Fruit fly (Drosophila melanogaster) whole organism: ENCODE results near the gene wek.

Experiments
- CG8478 ChIP-seq: fragments of >200 bp; optimal IDR thresholded peaks from 2 replicates; lab custom pipeline; 2018; ENCODE audit warnings: inconsistent platforms
- usp ChIP-seq: fragments of >200 bp; optimal IDR thresholded peaks from 2 replicates; lab custom pipeline; 2017; ENCODE audit warnings: missing biosample characterization, missing genetic modification characterization, mixed read lengths

DNA sequence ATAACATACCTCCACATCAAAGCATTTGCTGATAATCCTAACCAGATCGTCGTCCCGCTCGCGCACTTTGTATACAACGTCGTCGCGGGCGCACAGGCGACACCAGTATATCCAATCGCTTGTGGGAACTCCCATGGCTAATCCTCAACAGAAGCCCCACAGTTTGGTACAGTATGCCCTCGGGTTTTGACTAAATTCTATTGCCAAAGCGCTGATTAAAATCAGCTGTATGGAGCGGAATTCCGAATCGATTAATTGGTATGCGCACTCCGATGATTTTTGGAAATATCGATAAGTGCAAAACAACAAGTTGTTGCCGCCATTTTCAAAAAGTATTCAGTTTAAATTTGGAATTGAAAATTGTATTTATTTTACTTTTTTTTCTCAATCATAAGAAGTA, at the start of gene wek:
- TF ChIP-seq CG8478 (lab: Kevin White, UChicago) (no peak), usp (GFP tag; lab: Kevin White, UChicago) (no peak)
